Fruit fly (Drosophila melanogaster): ENCODE data around the gene CG12375.
A peak's percentile ranks its signal among the peaks of the same experiment; 100 is the strongest.

Gene CG12375

dm6 chr2L:8156682-8157081 is 30.0 kb upstream of the CG12375 start (continued):
- no peak for TF ChIP-seq CG3838 (GFP tag; optimal IDR thresholded peaks at IDR 0.05)
- no peak for TF ChIP-seq CG10959 (GFP tag; IDR thresholded peaks at IDR 0.05)
- peak; percentile 75 for TF ChIP-seq CG18476 (GFP tag; optimal IDR thresholded peaks at IDR 0.05)
- TF ChIP-seq CG12155 (GFP tag; optimal IDR thresholded peaks at IDR 0.05), result peak; percentile 54
- no peak for TF ChIP-seq CG6791 (GFP tag; IDR thresholded peaks at IDR 0.05; ENCODE audit: partially characterized antibody)
- TF ChIP-seq Dbx (GFP tag; IDR thresholded peaks at IDR 0.05), result peak; percentile 49; the same call in 1 of the 3 replicates
- no peak for TF ChIP-seq ERR (GFP tag; optimal IDR thresholded peaks at IDR 0.05)
- peak; percentile 37 for TF ChIP-seq CG16815 (GFP tag; optimal IDR thresholded peaks at IDR 0.05)
- TF ChIP-seq lov (optimal IDR thresholded peaks at IDR 0.05), result no peak
- 0 out of 3 replicates have a peak, but pooled peaks have one; percentile 45 for TF ChIP-seq lov (GFP tag; IDR thresholded peaks at IDR 0.05)
- TF ChIP-seq TFAM (GFP tag; optimal IDR thresholded peaks at IDR 0.05), result no peak
- no peak for TF ChIP-seq ap (GFP tag; IDR thresholded peaks at IDR 0.05)
- peak; percentile 36 for TF ChIP-seq CG4424 (GFP tag; optimal IDR thresholded peaks at IDR 0.05)
- TF ChIP-seq CG13296 (GFP tag; optimal IDR thresholded peaks at IDR 0.05), result peak; percentile 68
- TF ChIP-seq CG11085 (GFP tag; IDR thresholded peaks at IDR 0.05), result peak; percentile 58; the same call in 1 of the 2 replicates
- TF ChIP-seq BEAF-32 (GFP tag; optimal IDR thresholded peaks at IDR 0.05), result peak; percentile 43
- TF ChIP-seq CG17186 (GFP tag; optimal IDR thresholded peaks at IDR 0.05), result peak; percentile 23
- TF ChIP-seq CG12219 (GFP tag; optimal IDR thresholded peaks at IDR 0.05), result no peak
- TF ChIP-seq rib (GFP tag; IDR thresholded peaks at IDR 0.05), result no peak
- TF ChIP-seq lola (GFP tag; optimal IDR thresholded peaks at IDR 0.05), result peak in 1 of 3 experiments; percentile 41
- TF ChIP-seq Mad (GFP tag; optimal IDR thresholded peaks at IDR 0.05), result peak; percentile 71
- TF ChIP-seq CG2875 (GFP tag; optimal IDR thresholded peaks at IDR 0.05), result peak; percentile 6
- peak; percentile 57 for TF ChIP-seq Adf1 (GFP tag; IDR thresholded peaks at IDR 0.05)
- TF ChIP-seq gcm (GFP tag; optimal IDR thresholded peaks at IDR 0.05), result peak; percentile 30
- no peak for TF ChIP-seq CG5953 (GFP tag; IDR thresholded peaks at IDR 0.05)
- peak; percentile 74 for TF ChIP-seq bcd (GFP tag; optimal IDR thresholded peaks at IDR 0.05)
- TF ChIP-seq onecut (GFP tag; IDR thresholded peaks at IDR 0.05), result no peak
- TF ChIP-seq GATAe (GFP tag; conservative IDR thresholded peaks at IDR 0.05), result no peak
- TF ChIP-seq hth (optimal IDR thresholded peaks at IDR 0.05), result no peak
- peak; percentile 6 for TF ChIP-seq emc (GFP tag; optimal IDR thresholded peaks at IDR 0.05)
- peak; percentile 76 for TF ChIP-seq CoRest (tag; optimal IDR thresholded peaks at IDR 0.05)
- TF ChIP-seq CG32532 (GFP tag; IDR thresholded peaks at IDR 0.05), result peak; percentile 79
- TF ChIP-seq CG14667 (GFP tag; IDR thresholded peaks at IDR 0.05), result peak; percentile 58
- TF ChIP-seq unc-4 (GFP tag; IDR thresholded peaks at IDR 0.05; ENCODE audit: partially characterized antibody), result 0 out of 2 replicates have a peak, but pooled peaks have one; percentile 35
- 0 out of 2 replicates have a peak, but pooled peaks have one; percentile 18 for TF ChIP-seq chm (GFP tag; IDR thresholded peaks at IDR 0.05)
- TF ChIP-seq Scr (GFP tag; IDR thresholded peaks at IDR 0.05; ENCODE audit: partially characterized antibody), result no peak
- TF ChIP-seq tap (tag; optimal IDR thresholded peaks at IDR 0.05), result peak; percentile 56
- no peak for TF ChIP-seq aop (GFP tag; IDR thresholded peaks at IDR 0.05)
- TF ChIP-seq bsh (GFP tag; optimal IDR thresholded peaks at IDR 0.05), result no peak
- peak; percentile 22 for TF ChIP-seq sqz (GFP tag; optimal IDR thresholded peaks at IDR 0.05)
- TF ChIP-seq E2f2 (GFP tag; IDR thresholded peaks at IDR 0.05), result peak; percentile 44; the same call in 1 of the 2 replicates
- peak; percentile 55 for TF ChIP-seq twi (tag; optimal IDR thresholded peaks at IDR 0.05)
- no peak for TF ChIP-seq dimm (GFP tag; IDR thresholded peaks at IDR 0.05)
- TF ChIP-seq MESR4 (GFP tag; optimal IDR thresholded peaks at IDR 0.05), result peak; percentile 37
- TF ChIP-seq CG7556 (GFP tag; optimal IDR thresholded peaks at IDR 0.05), result peak; percentile 61
